Fruit fly (Drosophila melanogaster) whole organism, embryonic: ENCODE data around the gene Prat2.

Experiments used
- BtbVII ChIP-seq: fragments of 200-800 bp; sonication (Bioruptor generic); optimal IDR thresholded peaks from 3 replicates; lab custom pipeline; 2017; ENCODE audit warnings: missing biosample characterization, mild to moderate bottlenecking, missing genetic modification characterization
- CG10462 ChIP-seq: fragments of 200-800 bp; sonication (Bioruptor generic); optimal IDR thresholded peaks from 2 replicates; lab custom pipeline; 2016; ENCODE audit warnings: missing biosample characterization, missing genetic modification characterization
- CG11696 ChIP-seq: fragments of 200-800 bp; sonication (Bioruptor generic); IDR thresholded peaks from 2 replicates; pipeline ENCODE4 v1.3.6; 2022; ENCODE audit warnings: missing biosample characterization, missing genetic modification characterization
- CG12659 ChIP-seq: fragments of 200-800 bp; sonication (Bioruptor generic); optimal IDR thresholded peaks from 3 replicates; lab custom pipeline; 2017; ENCODE audit warnings: mild to moderate bottlenecking, missing biosample characterization, missing genetic modification reagents, missing genetic modification characterization
- CG13624 ChIP-seq: fragments of 200-800 bp; sonication (Bioruptor generic); optimal IDR thresholded peaks from 2 replicates; lab custom pipeline; 2016; ENCODE audit warnings: missing biosample characterization, missing genetic modification characterization
- CG1602 ChIP-seq: fragments of 200-800 bp; sonication (Bioruptor generic); optimal IDR thresholded peaks from 3 replicates; lab custom pipeline; 2016; ENCODE audit warnings: missing biosample characterization, missing genetic modification characterization
- CG16813 ChIP-seq: fragments of 200-800 bp; sonication (Bioruptor generic); IDR thresholded peaks from 3 replicates; pipeline ENCODE4 v1.3.6; 2022; ENCODE audit warnings: missing biosample characterization, missing genetic modification characterization; ENCODE audit not compliant: partially characterized antibody
- CG18262 ChIP-seq: fragments of 200-800 bp; optimal IDR thresholded peaks from 3 replicates; lab custom pipeline; 2019; ENCODE audit warnings: missing biosample characterization, mild to moderate bottlenecking, missing genetic modification characterization, moderate library complexity
- CG18599 ChIP-seq: fragments of 200-800 bp; sonication (Bioruptor generic); optimal IDR thresholded peaks from 3 replicates; lab custom pipeline; 2017; ENCODE audit warnings: missing biosample characterization, missing genetic modification characterization, mild to moderate bottlenecking, moderate library complexity, missing genetic modification reagents
- CG18619 ChIP-seq: fragments of 200-800 bp; sonication (Bioruptor generic); optimal IDR thresholded peaks from 3 replicates; lab custom pipeline; 2017; ENCODE audit warnings: missing biosample characterization, mild to moderate bottlenecking, missing genetic modification characterization
- CG30431 ChIP-seq: fragments of 200-800 bp; sonication (Bioruptor generic); optimal IDR thresholded peaks from 2 replicates; lab custom pipeline; 2017; ENCODE audit warnings: missing biosample characterization, missing genetic modification characterization
- CG31388 ChIP-seq: fragments of 200-800 bp; sonication (Bioruptor generic); optimal IDR thresholded peaks from 2 replicates; lab custom pipeline; 2016; ENCODE audit warnings: missing biosample characterization, missing genetic modification characterization
- CG32532 ChIP-seq: fragments of 200-800 bp; sonication (Bioruptor generic); IDR thresholded peaks from 2 replicates; pipeline ENCODE4 v1.3.6; 2022; ENCODE audit warnings: missing biosample characterization, missing genetic modification characterization
- CG3407 ChIP-seq: fragments of 200-800 bp; sonication (Bioruptor generic); optimal IDR thresholded peaks from 2 replicates; lab custom pipeline; 2018; ENCODE audit warnings: missing biosample characterization, mild to moderate bottlenecking, missing genetic modification characterization
- CG34422 ChIP-seq: fragments of 200-800 bp; sonication (Bioruptor generic); IDR thresholded peaks from 3 replicates; pipeline ENCODE4 v1.3.6; 2022; ENCODE audit warnings: missing biosample characterization, missing genetic modification characterization
- CG4730 ChIP-seq: fragments of 200-800 bp; sonication (Bioruptor generic); IDR thresholded peaks from 2 replicates; pipeline ENCODE4 v1.3.6; 2022; ENCODE audit warnings: missing biosample characterization, missing genetic modification characterization
- CG5180 ChIP-seq: fragments of 200-800 bp; sonication (Bioruptor generic); optimal IDR thresholded peaks from 3 replicates; lab custom pipeline; 2017; ENCODE audit warnings: missing biosample characterization, missing genetic modification characterization, mild to moderate bottlenecking, moderate library complexity, missing genetic modification reagents
- CG6654 ChIP-seq: fragments of 200-800 bp; sonication (Bioruptor generic); optimal IDR thresholded peaks from 2 replicates; lab custom pipeline; 2017; ENCODE audit warnings: missing biosample characterization, mild to moderate bottlenecking, missing genetic modification characterization
- CG8281 ChIP-seq: fragments of 200-800 bp; sonication (Bioruptor generic); optimal IDR thresholded peaks from 2 replicates; lab custom pipeline; 2018; ENCODE audit warnings: missing biosample characterization, mild to moderate bottlenecking, missing genetic modification characterization, moderate library complexity
- CoRest ChIP-seq: fragments of 200-800 bp; sonication (Bioruptor generic); optimal IDR thresholded peaks from 3 replicates; lab custom pipeline; 2018; ENCODE audit warnings: missing biosample characterization, mild to moderate bottlenecking, missing genetic modification characterization, moderate library complexity
- E2f1 ChIP-seq: fragments of 200-800 bp; sonication (Bioruptor generic); IDR thresholded peaks from 2 replicates; pipeline ENCODE4 v1.3.6; 2022; ENCODE audit warnings: missing biosample characterization, missing genetic modification characterization
- Fer2 ChIP-seq: fragments of 200-800 bp; sonication (Bioruptor generic); optimal IDR thresholded peaks from 2 replicates; lab custom pipeline; 2018; ENCODE audit warnings: missing biosample characterization, mild to moderate bottlenecking, missing genetic modification characterization, moderate library complexity
- HLH54F ChIP-seq: fragments of 200-800 bp; sonication (Bioruptor generic); optimal IDR thresholded peaks from 3 replicates; lab custom pipeline; 2016; ENCODE audit warnings: missing biosample characterization, missing genetic modification characterization
- HmgZ ChIP-seq: fragments of 200-800 bp; sonication (Bioruptor generic); optimal IDR thresholded peaks from 2 replicates; lab custom pipeline; 2018; ENCODE audit warnings: missing biosample characterization, mild to moderate bottlenecking, missing genetic modification characterization
- Hr3 ChIP-seq: fragments of 200-800 bp; sonication (Bioruptor generic); optimal IDR thresholded peaks from 3 replicates; lab custom pipeline; 2016; ENCODE audit warnings: missing biosample characterization, missing genetic modification characterization
- Lim3 ChIP-seq: fragments of 200-800 bp; sonication (Bioruptor generic); IDR thresholded peaks from 2 replicates; pipeline ENCODE4 v1.3.6; 2022; ENCODE audit warnings: missing biosample characterization, missing genetic modification characterization
- Med ChIP-seq: fragments of 200-800 bp; sonication (Bioruptor generic); peaks from one replicate; lab custom pipeline; 2016; ENCODE audit warnings: missing biosample characterization, missing genetic modification characterization, mild to moderate bottlenecking, inconsistent platforms, moderate library complexity
- Nf-YB ChIP-seq: fragments of 200-800 bp; sonication (Bioruptor generic); optimal IDR thresholded peaks from 3 replicates; lab custom pipeline; 2019; ENCODE audit warnings: missing biosample characterization, mild to moderate bottlenecking, missing genetic modification characterization, moderate library complexity
- Ptx1 ChIP-seq: fragments of 200-800 bp; sonication (Bioruptor generic); IDR thresholded peaks from 2 replicates; pipeline ENCODE4 v1.3.6; 2022; ENCODE audit warnings: missing biosample characterization, missing genetic modification characterization
- Rx ChIP-seq: fragments of 200-800 bp; sonication (Bioruptor generic); IDR thresholded peaks from 2 replicates; pipeline ENCODE4 v1.3.6; 2022; ENCODE audit warnings: missing biosample characterization, missing genetic modification characterization
- Sry-β ChIP-seq: fragments of 200-800 bp; sonication (Bioruptor generic); optimal IDR thresholded peaks from 2 replicates; lab custom pipeline; 2018; ENCODE audit warnings: missing biosample characterization, mild to moderate bottlenecking, missing genetic modification characterization, moderate library complexity
- Ssrp ChIP-seq: fragments of 200-800 bp; sonication (Bioruptor generic); optimal IDR thresholded peaks from 2 replicates; lab custom pipeline; 2018; ENCODE audit warnings: missing biosample characterization, mild to moderate bottlenecking, missing genetic modification characterization, moderate library complexity
- ab ChIP-seq: fragments of 200-800 bp; sonication (Bioruptor generic); optimal IDR thresholded peaks from 2 replicates; lab custom pipeline; 2016; ENCODE audit warnings: missing biosample characterization, missing genetic modification characterization
- amos ChIP-seq: fragments of 200-800 bp; sonication (Bioruptor generic); IDR thresholded peaks from 2 replicates; pipeline ENCODE4 v1.3.6; 2022; ENCODE audit warnings: missing biosample characterization, missing genetic modification characterization; ENCODE audit not compliant: partially characterized antibody
- ase ChIP-seq: fragments of 200-800 bp; sonication (Bioruptor generic); IDR thresholded peaks from 3 replicates; pipeline ENCODE4 v1.3.6; 2022; ENCODE audit warnings: missing biosample characterization, missing genetic modification characterization
- ato ChIP-seq: fragments of 200-800 bp; sonication (Bioruptor generic); IDR thresholded peaks from 2 replicates; pipeline ENCODE4 v1.3.6; 2022; ENCODE audit warnings: missing biosample characterization, missing genetic modification characterization; ENCODE audit not compliant: partially characterized antibody
- bigmax ChIP-seq: fragments of 200-800 bp; sonication (Bioruptor generic); optimal IDR thresholded peaks from 2 replicates; lab custom pipeline; 2018; ENCODE audit warnings: missing biosample characterization, mild to moderate bottlenecking, missing genetic modification characterization
- btn ChIP-seq: fragments of 200-800 bp; sonication (Bioruptor generic); optimal IDR thresholded peaks from 2 replicates; lab custom pipeline; 2016; ENCODE audit warnings: missing biosample characterization, missing genetic modification characterization
- da ChIP-seq: fragments of 200-800 bp; sonication (Bioruptor generic); optimal IDR thresholded peaks from 2 replicates; lab custom pipeline; 2016; ENCODE audit warnings: missing biosample characterization, missing genetic modification characterization
- dmrt99B ChIP-seq: fragments of 200-800 bp; sonication (Bioruptor generic); optimal IDR thresholded peaks from 2 replicates; lab custom pipeline; 2018; ENCODE audit warnings: missing biosample characterization, mild to moderate bottlenecking, missing genetic modification characterization, moderate library complexity
- esg ChIP-seq: fragments of 200-800 bp; sonication (Bioruptor generic); conservative IDR thresholded peaks from 2 replicates; pipeline ENCODE4 v1.3.6; 2022; ENCODE audit warnings: missing biosample characterization, missing genetic modification characterization
- grn ChIP-seq: fragments of 200-800 bp; sonication (Bioruptor generic); optimal IDR thresholded peaks from 3 replicates; lab custom pipeline; 2017; ENCODE audit warnings: missing biosample characterization, missing genetic modification characterization
- gro ChIP-seq: fragments of 200-800 bp; sonication (Bioruptor generic); optimal IDR thresholded peaks from 2 replicates; lab custom pipeline; 2016; ENCODE audit warnings: missing biosample characterization, missing genetic modification characterization
- ind ChIP-seq: fragments of 200-800 bp; sonication (Bioruptor generic); optimal IDR thresholded peaks from 3 replicates; lab custom pipeline; 2016; ENCODE audit warnings: missing biosample characterization, missing genetic modification characterization
- jumu ChIP-seq: fragments of 200-800 bp; sonication (Bioruptor generic); optimal IDR thresholded peaks from 3 replicates; lab custom pipeline; 2016; ENCODE audit warnings: missing biosample characterization, missing genetic modification characterization
- ken ChIP-seq: fragments of 200-800 bp; sonication (Bioruptor generic); IDR thresholded peaks from 3 replicates; pipeline ENCODE4 v1.3.6; 2022; ENCODE audit warnings: missing biosample characterization, missing genetic modification characterization
- oc ChIP-seq: fragments of 200-800 bp; sonication (Bioruptor generic); optimal IDR thresholded peaks from 2 replicates; lab custom pipeline; 2018; ENCODE audit warnings: missing biosample characterization, mild to moderate bottlenecking, missing genetic modification characterization, moderate library complexity
- odd ChIP-seq: fragments of 200-800 bp; sonication (Bioruptor generic); optimal IDR thresholded peaks from 2 replicates; lab custom pipeline; 2017; ENCODE audit warnings: missing biosample characterization, mild to moderate bottlenecking, missing genetic modification characterization
- pb ChIP-seq: fragments of 200-800 bp; sonication (Bioruptor generic); optimal IDR thresholded peaks from 3 replicates; lab custom pipeline; 2016; ENCODE audit warnings: missing biosample characterization, missing genetic modification characterization
- peb ChIP-seq: fragments of 200-800 bp; sonication (Bioruptor generic); IDR thresholded peaks from 2 replicates; pipeline ENCODE4 v1.3.6; 2022; ENCODE audit warnings: missing biosample characterization, missing genetic modification characterization
- salm ChIP-seq: fragments of 200-800 bp; sonication (Bioruptor generic); optimal IDR thresholded peaks from 2 replicates; lab custom pipeline; 2018; ENCODE audit warnings: missing biosample characterization, mild to moderate bottlenecking, missing genetic modification characterization
- vvl ChIP-seq: fragments of 200-800 bp; sonication (Bioruptor generic); IDR thresholded peaks from 2 replicates; pipeline ENCODE4 v1.3.6; 2022; ENCODE audit warnings: missing biosample characterization, missing genetic modification characterization

Gene Prat2

dm6 chr3L:6943948-6944319, 29.3 kb upstream of the Prat2 start:
- no peak for TF ChIP-seq ab
- no peak for TF ChIP-seq Hr3 (GFP tag; lab: Kevin White, UChicago)
- no peak for TF ChIP-seq CG10462
- TF ChIP-seq amos (GFP tag; lab: Robert Waterston, UW), result no peak
- TF ChIP-seq bigmax (GFP tag; lab: Kevin White, UChicago), result no peak
- TF ChIP-seq CG8281 (tag; lab: Kevin White, UChicago), result no peak
- no peak for TF ChIP-seq Sry-β (GFP tag; lab: Kevin White, UChicago)
- no peak for TF ChIP-seq ato (GFP tag; lab: Robert Waterston, UW)
- no peak for TF ChIP-seq HLH54F (GFP tag; lab: Kevin White, UChicago)
- no peak for TF ChIP-seq CG30431 (GFP tag; lab: Kevin White, UChicago)
- no peak for TF ChIP-seq CG1602 (GFP tag; lab: Kevin White, UChicago)
- no peak for TF ChIP-seq HmgZ
- TF ChIP-seq odd (GFP tag; lab: Kevin White, UChicago), result peak; percentile 29
- no peak for TF ChIP-seq CG18619 (GFP tag; lab: Kevin White, UChicago)
- no peak for TF ChIP-seq salm (tag; lab: Kevin White, UChicago)
- TF ChIP-seq esg (GFP tag; lab: Robert Waterston, UW), result no peak
- TF ChIP-seq CG31388, result no peak
- no peak for TF ChIP-seq CG18262 (tag; lab: Kevin White, UChicago)
- TF ChIP-seq jumu (GFP tag; lab: Kevin White, UChicago), result no peak
- TF ChIP-seq BtbVII, result no peak
- TF ChIP-seq peb (GFP tag; lab: Robert Waterston, UW), result no peak
- no peak for TF ChIP-seq CG5180 (GFP tag; lab: Kevin White, UChicago)
- TF ChIP-seq Rx (GFP tag; lab: Robert Waterston, UW), result no peak
- TF ChIP-seq CG16813 (GFP tag; lab: Robert Waterston, UW), result no peak
- TF ChIP-seq da (GFP tag; lab: Kevin White, UChicago), result no peak
- no peak for TF ChIP-seq CG3407 (GFP tag; lab: Kevin White, UChicago)
- TF ChIP-seq Fer2 (tag; lab: Kevin White, UChicago), result no peak
- TF ChIP-seq grn (GFP tag; lab: Kevin White, UChicago), result no peak
- no peak for TF ChIP-seq pb (GFP tag; lab: Kevin White, UChicago)
- no peak for TF ChIP-seq Ptx1 (GFP tag; lab: Robert Waterston, UW)
- no peak for TF ChIP-seq vvl (GFP tag; lab: Robert Waterston, UW)
- TF ChIP-seq Nf-YB (GFP tag; lab: Kevin White, UChicago), result no peak
- TF ChIP-seq oc (tag; lab: Kevin White, UChicago), result no peak
- TF ChIP-seq CG34422 (GFP tag; lab: Robert Waterston, UW), result no peak
- TF ChIP-seq btn (GFP tag; lab: Kevin White, UChicago), result no peak
- TF ChIP-seq ase (GFP tag; lab: Robert Waterston, UW), result no peak
- TF ChIP-seq CG32532 (GFP tag; lab: Robert Waterston, UW), result no peak
- TF ChIP-seq CG13624, result no peak
- TF ChIP-seq CG18599, result no peak
- no peak for TF ChIP-seq CG12659 (GFP tag; lab: Kevin White, UChicago)
- TF ChIP-seq CG4730, result no peak
- no peak for TF ChIP-seq gro (GFP tag; lab: Kevin White, UChicago)
- TF ChIP-seq E2f1 (GFP tag; lab: Robert Waterston, UW), result no peak
- TF ChIP-seq ind, result no peak
- TF ChIP-seq CG11696 (GFP tag; lab: Robert Waterston, UW), result no peak
- no peak for TF ChIP-seq CG6654 (GFP tag; lab: Kevin White, UChicago)
- peak; percentile 22 for TF ChIP-seq dmrt99B
- TF ChIP-seq Med, result peak; percentile 76
- no peak for TF ChIP-seq Lim3 (GFP tag; lab: Robert Waterston, UW)
- peak; percentile 20 for TF ChIP-seq Ssrp (tag; lab: Kevin White, UChicago)
- no peak for TF ChIP-seq ken (GFP tag; lab: Robert Waterston, UW)
- peak; percentile 28 for TF ChIP-seq CoRest (tag; lab: Kevin White, UChicago)
